Worm (Caenorhabditis elegans) whole organism, L4 larva: Measurements from ENCODE around the gene H37A05.2.

ENCODE experiments used
- D1046.2 ChIP-seq: fragments of 200-800 bp; sonication (Bioruptor generic); IDR thresholded peaks from 2 replicates; pipeline ENCODE4 v1.3.6; 2022; ENCODE audit warnings: missing genetic modification characterization, missing compliant biosample characterization
- F37D6.2 ChIP-seq: sonication (generic microtip); optimal IDR thresholded peaks from 2 replicates; lab custom pipeline; 2016; ENCODE audit warnings: mild to moderate bottlenecking, missing genetic modification characterization, missing compliant biosample characterization
- T20F7.1 ChIP-seq: fragments of 200-800 bp; sonication (Bioruptor generic); optimal IDR thresholded peaks from 2 replicates; lab custom pipeline; 2018; ENCODE audit warnings: mild to moderate bottlenecking, missing genetic modification characterization, missing compliant biosample characterization
- T26A8.4 ChIP-seq: fragments of 200-800 bp; sonication (Bioruptor generic); IDR thresholded peaks from 2 replicates; pipeline ENCODE4 v1.3.6; 2022; ENCODE audit warnings: missing genetic modification characterization, missing compliant biosample characterization
- Y48G9A.11 ChIP-seq: fragments of 200-800 bp; sonication (Bioruptor generic); IDR thresholded peaks from 2 replicates; pipeline ENCODE4 v1.3.6; 2022; ENCODE audit warnings: missing genetic modification reagents, missing genetic modification characterization, missing compliant biosample characterization
- Y5F2A.4 ChIP-seq: fragments of 200-800 bp; sonication (Bioruptor generic); optimal IDR thresholded peaks from 2 replicates; lab custom pipeline; 2018; ENCODE audit warnings: mild to moderate bottlenecking, missing genetic modification characterization, missing compliant biosample characterization
- Y75B8A.6 ChIP-seq: fragments of 200-800 bp; sonication (Bioruptor generic); IDR thresholded peaks from 2 replicates; pipeline ENCODE4 v1.3.6; 2022; ENCODE audit warnings: missing genetic modification reagents, missing genetic modification characterization, missing compliant biosample characterization
- ZK546.5 ChIP-seq, 2 experiments: sonication (generic microtip); optimal IDR thresholded peaks; 2 replicates each; lab custom pipeline; 2017; ENCODE audit warnings: missing biosample characterization in 2 of 2, missing genetic modification characterization in 2 of 2
- aha-1 ChIP-seq: fragments of 150-350 bp; peaks from one replicate; lab custom pipeline; 2014; ENCODE audit warnings: missing biosample characterization, missing genetic modification characterization
- aly-2 ChIP-seq: sonication (generic microtip); optimal IDR thresholded peaks from 2 replicates; lab custom pipeline; 2018; ENCODE audit warnings: missing biosample characterization, missing genetic modification characterization
- ama-1 ChIP-seq: fragments of 150-350 bp; optimal IDR thresholded peaks from 2 replicates; lab custom pipeline; 2014; ENCODE audit warnings: inconsistent platforms, mixed read lengths
- ceh-32 ChIP-seq: sonication (generic microtip); optimal IDR thresholded peaks from 2 replicates; lab custom pipeline; 2016; ENCODE audit warnings: mild to moderate bottlenecking, missing genetic modification characterization, missing compliant biosample characterization; ENCODE audit not compliant: poor library complexity
- ceh-44 ChIP-seq: fragments of 200-800 bp; sonication (Bioruptor generic); IDR thresholded peaks from 2 replicates; pipeline ENCODE4 v1.3.6; 2022; ENCODE audit warnings: missing genetic modification reagents, missing genetic modification characterization, missing compliant biosample characterization
- ceh-62 ChIP-seq: sonication (generic microtip); optimal IDR thresholded peaks from 2 replicates; lab custom pipeline; 2017; ENCODE audit warnings: missing biosample characterization, missing genetic modification characterization
- daf-8 ChIP-seq: fragments of 200-800 bp; sonication (Bioruptor generic); IDR thresholded peaks from 2 replicates; pipeline ENCODE4 v1.3.6; 2022; ENCODE audit warnings: missing genetic modification characterization, missing compliant biosample characterization
- dmd-6 ChIP-seq: fragments of 200-800 bp; sonication (Bioruptor generic); IDR thresholded peaks from 2 replicates; pipeline ENCODE4 v1.3.6; 2022; ENCODE audit warnings: missing genetic modification reagents, missing genetic modification characterization, missing compliant biosample characterization
- dpl-1 ChIP-seq: fragments of 150-350 bp; optimal IDR thresholded peaks from 2 replicates; lab custom pipeline; 2014; ENCODE audit warnings: missing biosample characterization, missing genetic modification reagents, missing genetic modification characterization
- duxl-1 ChIP-seq: sonication (generic microtip); optimal IDR thresholded peaks from 2 replicates; lab custom pipeline; 2016; ENCODE audit warnings: mild to moderate bottlenecking, missing genetic modification characterization, moderate library complexity, missing compliant biosample characterization; ENCODE audit not compliant: poor library complexity
- egl-27 ChIP-seq: sonication (generic microtip); optimal IDR thresholded peaks from 3 replicates; lab custom pipeline; 2017; ENCODE audit warnings: missing biosample characterization, missing genetic modification reagents, missing genetic modification characterization
- fkh-10 ChIP-seq: fragments of 150-350 bp; optimal IDR thresholded peaks from 2 replicates; lab custom pipeline; 2014; ENCODE audit warnings: missing biosample characterization, missing genetic modification reagents, missing genetic modification characterization
- fos-1 ChIP-seq: fragments of 150-350 bp; optimal IDR thresholded peaks from 2 replicates; lab custom pipeline; 2014; ENCODE audit warnings: missing biosample characterization, missing genetic modification characterization
- jun-1 ChIP-seq: fragments of 150-350 bp; optimal IDR thresholded peaks from 2 replicates; lab custom pipeline; 2014; ENCODE audit warnings: missing biosample characterization, missing genetic modification reagents, missing genetic modification characterization
- lin-1 ChIP-seq: fragments of 200-800 bp; sonication (Bioruptor generic); IDR thresholded peaks from 2 replicates; pipeline ENCODE4 v1.3.6; 2022; ENCODE audit warnings: missing genetic modification reagents, missing genetic modification characterization, missing compliant biosample characterization
- lin-13 ChIP-seq: fragments of 150-350 bp; optimal IDR thresholded peaks from 2 replicates; lab custom pipeline; 2014; ENCODE audit warnings: missing biosample characterization, missing genetic modification reagents, missing genetic modification characterization
- lin-15B ChIP-seq: fragments of 150-350 bp; sonication (generic microtip); optimal IDR thresholded peaks from 3 replicates; lab custom pipeline; 2014; ENCODE audit warnings: missing biosample characterization, missing genetic modification characterization
- lin-29 ChIP-seq: fragments of 200-800 bp; sonication (Bioruptor generic); IDR thresholded peaks from 2 replicates; pipeline ENCODE4 v1.3.6; 2022; ENCODE audit warnings: missing genetic modification reagents, missing genetic modification characterization, missing compliant biosample characterization
- lin-38 ChIP-seq: fragments of 200-800 bp; sonication (Bioruptor generic); IDR thresholded peaks from 2 replicates; pipeline ENCODE4 v1.3.6; 2022; ENCODE audit warnings: missing genetic modification reagents, missing genetic modification characterization, missing compliant biosample characterization
- lin-39 ChIP-seq: fragments of 150-350 bp; optimal IDR thresholded peaks from 2 replicates; lab custom pipeline; 2014; ENCODE audit warnings: missing biosample characterization, missing genetic modification reagents, missing genetic modification characterization
- lir-3 ChIP-seq: sonication (generic microtip); optimal IDR thresholded peaks from 2 replicates; lab custom pipeline; 2016; ENCODE audit warnings: mild to moderate bottlenecking, missing genetic modification characterization, missing compliant biosample characterization
- madf-5 ChIP-seq, 2 experiments: fragments of 200-800 bp; sonication (Bioruptor generic); IDR thresholded peaks; 2 replicates each; pipeline ENCODE4 v1.3.6; 2022; ENCODE audit warnings: missing compliant biosample characterization in 2 of 2, missing genetic modification characterization in 2 of 2
- mdl-1 ChIP-seq, 2 experiments: fragments of 150-350 bp in 1 of 2; sonication (generic microtip) in 1 of 2; optimal IDR thresholded peaks; 2 replicates each; lab custom pipeline; 2014 to 2017; ENCODE audit warnings: missing biosample characterization in 2 of 2, missing genetic modification characterization in 2 of 2
- mxl-2 ChIP-seq: fragments of 200-800 bp; sonication (Bioruptor generic); conservative IDR thresholded peaks from 2 replicates; pipeline ENCODE4 v1.3.6; 2022; ENCODE audit warnings: missing genetic modification reagents, missing genetic modification characterization, missing compliant biosample characterization
- nhr-10 ChIP-seq: fragments of 150-350 bp; optimal IDR thresholded peaks from 2 replicates; lab custom pipeline; 2014; ENCODE audit warnings: missing biosample characterization, missing genetic modification characterization
- nhr-102 ChIP-seq: sonication (generic microtip); optimal IDR thresholded peaks from 2 replicates; lab custom pipeline; 2016; ENCODE audit warnings: mild to moderate bottlenecking, missing genetic modification characterization, moderate library complexity, missing compliant biosample characterization
- nhr-25 ChIP-seq: sonication (generic microtip); optimal IDR thresholded peaks from 2 replicates; lab custom pipeline; 2017; ENCODE audit warnings: missing genetic modification characterization, mild to moderate bottlenecking, missing compliant biosample characterization, antibody characterized with exemption, moderate library complexity, borderline replicate concordance; ENCODE audit not compliant: insufficient read depth
- nhr-28 ChIP-seq: fragments of 150-350 bp; optimal IDR thresholded peaks from 2 replicates; lab custom pipeline; 2014; ENCODE audit warnings: missing biosample characterization, missing genetic modification characterization
- nhr-42 ChIP-seq: fragments of 200-800 bp; sonication (Bioruptor generic); IDR thresholded peaks from 2 replicates; pipeline ENCODE4 v1.3.6; 2022; ENCODE audit warnings: missing genetic modification characterization, missing compliant biosample characterization
- nhr-76 ChIP-seq: fragments of 150-350 bp; optimal IDR thresholded peaks from 2 replicates; lab custom pipeline; 2014; ENCODE audit warnings: missing biosample characterization, missing genetic modification characterization
- nhr-77 ChIP-seq: fragments of 150-350 bp; optimal IDR thresholded peaks from 2 replicates; lab custom pipeline; 2014; ENCODE audit warnings: missing biosample characterization, missing genetic modification characterization
- pha-4 ChIP-seq, 2 experiments: fragments of 150-350 bp in 1 of 2; fragments of 200-800 bp in 1 of 2; sonication (Bioruptor generic) in 1 of 2; IDR thresholded peaks in 1 of 2; optimal IDR thresholded peaks in 1 of 2; 2 replicates each; pipeline versions ENCODE4 v1.3.6 to Lab custom; 2014 to 2022; ENCODE audit warnings: missing genetic modification characterization in 2 of 2, missing genetic modification reagents in 2 of 2, missing biosample characterization in 1 of 2, missing compliant biosample characterization in 1 of 2
- saeg-2 ChIP-seq: fragments of 200-800 bp; sonication (Bioruptor generic); IDR thresholded peaks from 2 replicates; pipeline ENCODE4 v1.3.6; 2022; ENCODE audit warnings: missing genetic modification reagents, missing genetic modification characterization, missing compliant biosample characterization
- sdz-12 ChIP-seq: fragments of 200-800 bp; sonication (Bioruptor generic); optimal IDR thresholded peaks from 2 replicates; lab custom pipeline; 2018; ENCODE audit warnings: mild to moderate bottlenecking, missing genetic modification characterization, missing compliant biosample characterization
- set-16 ChIP-seq: fragments of 200-800 bp; sonication (Bioruptor generic); IDR thresholded peaks from 2 replicates; pipeline ENCODE4 v1.3.6; 2022; ENCODE audit warnings: missing genetic modification reagents, missing genetic modification characterization, missing compliant biosample characterization
- skn-1 ChIP-seq: fragments of 150-350 bp; optimal IDR thresholded peaks from 2 replicates; lab custom pipeline; 2014; ENCODE audit warnings: missing biosample characterization, missing genetic modification characterization
- snpc-1.2 ChIP-seq: fragments of 200-800 bp; sonication (Bioruptor generic); IDR thresholded peaks from 2 replicates; pipeline ENCODE4 v1.3.6; 2022; ENCODE audit warnings: missing genetic modification reagents, missing genetic modification characterization, missing compliant biosample characterization
- tag-97 ChIP-seq: fragments of 200-800 bp; sonication (Bioruptor generic); IDR thresholded peaks from 2 replicates; pipeline ENCODE4 v1.3.6; 2022; ENCODE audit warnings: missing genetic modification characterization, missing compliant biosample characterization
- tra-1 ChIP-seq: fragments of 200-800 bp; sonication (Bioruptor generic); IDR thresholded peaks from 2 replicates; pipeline ENCODE4 v1.3.6; 2022; ENCODE audit warnings: missing genetic modification reagents, missing genetic modification characterization, missing compliant biosample characterization
- unc-130 ChIP-seq: sonication (generic microtip); optimal IDR thresholded peaks from 2 replicates; lab custom pipeline; 2016; ENCODE audit warnings: missing genetic modification reagents, missing genetic modification characterization, missing compliant biosample characterization
- unc-39 ChIP-seq: sonication (generic microtip); optimal IDR thresholded peaks from 2 replicates; lab custom pipeline; 2017; ENCODE audit warnings: missing biosample characterization, missing genetic modification characterization
- vab-7 ChIP-seq: fragments of 200-800 bp; sonication (Bioruptor generic); IDR thresholded peaks from 2 replicates; pipeline ENCODE4 v1.3.6; 2022; ENCODE audit warnings: missing genetic modification reagents, missing genetic modification characterization, missing compliant biosample characterization
- zfp-3 ChIP-seq: fragments of 200-800 bp; sonication (Bioruptor generic); conservative IDR thresholded peaks from 2 replicates; pipeline ENCODE4 v1.3.6; 2022; ENCODE audit warnings: missing genetic modification reagents, missing genetic modification characterization, missing compliant biosample characterization
- zip-2 ChIP-seq: fragments of 150-350 bp; optimal IDR thresholded peaks from 2 replicates; lab custom pipeline; 2014; ENCODE audit warnings: missing biosample characterization, missing genetic modification characterization

The H37A05.2 gene

ce11 chrV:13678542-13678941 lies 44.5 kb upstream of the H37A05.2 start, which contains the start of the genes tag-65 and ccz-1 (continued):
- peak; percentile 87 for TF ChIP-seq dpl-1
- no peak for TF ChIP-seq ceh-32
- no peak for TF ChIP-seq ZK546.5 (tag; optimal IDR thresholded peaks at IDR 0.05; lab: Kevin White, UChicago)
- TF ChIP-seq nhr-102 (tag; lab: Kevin White, UChicago), result peak; percentile 85
- TF ChIP-seq dmd-6 (GFP tag; lab: Robert Waterston, UW), result peak; percentile 81
- no peak for TF ChIP-seq vab-7 (GFP tag; lab: Robert Waterston, UW)
- no peak for TF ChIP-seq fos-1 (tag; lab: Kevin White, UChicago)
- no peak for TF ChIP-seq set-16
- TF ChIP-seq daf-8, result no peak
- peak; percentile 54; the same call in 1 of the 2 replicates for TF ChIP-seq snpc-1.2
- peak; percentile 49 for TF ChIP-seq nhr-28 (tag; lab: Kevin White, UChicago)
- peak; percentile 15; the same call in 1 of the 2 replicates for TF ChIP-seq lin-1 (GFP tag; lab: Robert Waterston, UW)
- TF ChIP-seq Y75B8A.6, result no peak
- no peak for TF ChIP-seq saeg-2 (GFP tag; lab: Robert Waterston, UW)
- peak; percentile 71 for TF ChIP-seq pha-4 (GFP tag; IDR thresholded peaks at IDR 0.05; lab: Robert Waterston, UW)
- TF ChIP-seq pha-4 (tag; optimal IDR thresholded peaks at IDR 0.05; lab: Kevin White, UChicago), result no peak
- no peak for TF ChIP-seq ama-1
- TF ChIP-seq T26A8.4 (GFP tag; lab: Robert Waterston, UW), result peak; percentile 87
- no peak for TF ChIP-seq Y5F2A.4 (GFP tag; lab: Kevin White, UChicago)
- TF ChIP-seq nhr-77 (tag; lab: Kevin White, UChicago), result no peak
- peak; percentile 85 for TF ChIP-seq T20F7.1
- 0 out of 2 replicates have a peak, but pooled peaks have one; percentile 49 for TF ChIP-seq Y48G9A.11 (GFP tag; lab: Robert Waterston, UW)
- TF ChIP-seq mdl-1 (tag; optimal IDR thresholded peaks at IDR 0.05; lab: Kevin White, UChicago), result peak in 1 of 2 experiments; percentile 27
- TF ChIP-seq skn-1 (tag; lab: Kevin White, UChicago), result no peak
- TF ChIP-seq nhr-25 (tag; lab: Kevin White, UChicago), result no peak
- TF ChIP-seq lin-13 (GFP tag; lab: Kevin White, UChicago), result peak; percentile 40
- TF ChIP-seq aly-2 (tag; lab: Kevin White, UChicago), result no peak
- TF ChIP-seq zip-2 (tag; lab: Kevin White, UChicago), result no peak
- TF ChIP-seq lin-15B (tag; lab: Kevin White, UChicago), result no peak
- TF ChIP-seq ceh-62 (tag; lab: Kevin White, UChicago), result no peak
- peak; percentile 76 for TF ChIP-seq F37D6.2 (tag; lab: Kevin White, UChicago)
- TF ChIP-seq unc-39 (tag; lab: Kevin White, UChicago), result no peak
- TF ChIP-seq zfp-3, result no peak
- peak; percentile 75 for TF ChIP-seq duxl-1 (tag; lab: Kevin White, UChicago)
- TF ChIP-seq lir-3 (tag; lab: Kevin White, UChicago), result no peak
- no peak for TF ChIP-seq ceh-44 (GFP tag; lab: Robert Waterston, UW)
- no peak for TF ChIP-seq mxl-2
- TF ChIP-seq unc-130 (GFP tag; lab: Kevin White, UChicago), result peak; percentile 62
- TF ChIP-seq D1046.2, result no peak
- no peak for TF ChIP-seq tra-1 (GFP tag; lab: Robert Waterston, UW)
- peak; percentile 90 for TF ChIP-seq lin-38 (GFP tag; lab: Robert Waterston, UW)
- no peak for TF ChIP-seq egl-27 (tag; lab: Kevin White, UChicago)
- no peak for TF ChIP-seq lin-29 (GFP tag; lab: Robert Waterston, UW)
- peak; percentile 41 for TF ChIP-seq jun-1
- no peak for TF ChIP-seq madf-5 (GFP tag; IDR thresholded peaks at IDR 0.05; lab: Robert Waterston, UW)
- TF ChIP-seq fkh-10 (GFP tag; lab: Kevin White, UChicago), result peak; percentile 80
- no peak for TF ChIP-seq nhr-42
- TF ChIP-seq tag-97, result no peak
- TF ChIP-seq lin-39, result no peak
- TF ChIP-seq nhr-76 (tag; lab: Kevin White, UChicago), result no peak
- no peak for TF ChIP-seq nhr-10
- peak; percentile 83 for TF ChIP-seq aha-1 (tag; lab: Kevin White, UChicago)
- TF ChIP-seq sdz-12 (GFP tag; lab: Kevin White, UChicago), result no peak
